Fruit fly (Drosophila melanogaster): ENCODE data around the gene Coprox.

Gene Coprox

dm6 chr2L:7013157-7013556 lies 48.9 kb downstream of the Coprox start, which contains the start of gene CG43322:
Gene CG43322 (plus strand): TSS chr2L:7013396.
- TF ChIP-seq CG12605 (GFP tag; IDR thresholded peaks at IDR 0.05), result no peak
- TF ChIP-seq Pif1B (GFP tag; optimal IDR thresholded peaks at IDR 0.05), result no peak
- no peak for TF ChIP-seq CG8159 (tag; optimal IDR thresholded peaks at IDR 0.05)
- TF ChIP-seq CG8301 (tag; optimal IDR thresholded peaks at IDR 0.05), result no peak
- TF ChIP-seq CG4496 (GFP tag; IDR thresholded peaks at IDR 0.05), result no peak
- no peak for TF ChIP-seq fd96Ca (GFP tag; IDR thresholded peaks at IDR 0.05)
- TF ChIP-seq CG15710 (tag; optimal IDR thresholded peaks at IDR 0.05), result no peak
- peak; percentile 10 for TF ChIP-seq D1 (tag; optimal IDR thresholded peaks at IDR 0.05)
- no peak for TF ChIP-seq Ets98B (GFP tag; IDR thresholded peaks at IDR 0.05)

All from whole organism, pupa.